Worm (Caenorhabditis elegans): ENCODE data around the gene ttr-45.
A peak's percentile ranks its signal among the peaks of the same experiment; 100 is the strongest.

ttr-45 gene

DNA sequence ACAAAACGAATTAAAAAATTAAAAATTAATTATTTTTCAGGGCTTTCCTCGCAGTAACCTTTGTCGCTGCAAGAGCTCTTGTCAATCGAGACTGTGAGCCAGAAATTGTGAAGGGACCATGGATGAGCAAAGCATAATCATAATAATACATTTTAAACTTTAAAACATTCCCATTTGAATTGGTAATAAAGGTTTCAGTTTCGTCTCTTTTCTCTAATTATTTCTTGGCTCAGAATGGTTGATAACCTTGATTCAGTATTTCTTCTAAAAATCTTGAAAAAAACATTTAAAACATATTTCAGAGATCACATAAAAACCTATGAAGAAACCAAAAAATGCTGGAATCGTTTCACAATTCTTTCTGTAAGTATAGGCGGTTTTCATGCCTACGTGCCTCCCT lies 4.8 kb downstream of the ttr-45 start, which contains the start of gene JC8.16:
Gene JC8.16, plus strand, starts transcription at position 301 of the 400 bp plus-strand sequence.
- TF ChIP-seq fax-1 (tag; optimal IDR thresholded peaks at IDR 0.05) (no peak), eyg-1 (tag; optimal IDR thresholded peaks at IDR 0.05) (no peak), unc-42 (tag; optimal IDR thresholded peaks at IDR 0.05) (no peak), F13H6.1 (tag; optimal IDR thresholded peaks at IDR 0.05) (no peak), pha-2 (tag; optimal IDR thresholded peaks at IDR 0.05) (no peak), pros-1 (tag; optimal IDR thresholded peaks at IDR 0.05) (no peak), Y22D7AL.16 (tag; optimal IDR thresholded peaks at IDR 0.05) (no peak), K02D7.2 (tag; optimal IDR thresholded peaks at IDR 0.05) (no peak), npax-4 (tag; optimal IDR thresholded peaks at IDR 0.05) (no peak), ceh-31 (tag; optimal IDR thresholded peaks at IDR 0.05) (no peak), pha-4 (tag; optimal IDR thresholded peaks at IDR 0.05) (no peak), syd-9 (tag; optimal IDR thresholded peaks at IDR 0.05) (no peak), dve-1 (tag; optimal IDR thresholded peaks at IDR 0.05) (no peak), mec-3 (tag; optimal IDR thresholded peaks at IDR 0.05; ENCODE audit: borderline replicate concordance) (no peak), hlh-6 (tag; optimal IDR thresholded peaks at IDR 0.05) (no peak), zip-5 (tag; optimal IDR thresholded peaks at IDR 0.05) (no peak)

DNA sequence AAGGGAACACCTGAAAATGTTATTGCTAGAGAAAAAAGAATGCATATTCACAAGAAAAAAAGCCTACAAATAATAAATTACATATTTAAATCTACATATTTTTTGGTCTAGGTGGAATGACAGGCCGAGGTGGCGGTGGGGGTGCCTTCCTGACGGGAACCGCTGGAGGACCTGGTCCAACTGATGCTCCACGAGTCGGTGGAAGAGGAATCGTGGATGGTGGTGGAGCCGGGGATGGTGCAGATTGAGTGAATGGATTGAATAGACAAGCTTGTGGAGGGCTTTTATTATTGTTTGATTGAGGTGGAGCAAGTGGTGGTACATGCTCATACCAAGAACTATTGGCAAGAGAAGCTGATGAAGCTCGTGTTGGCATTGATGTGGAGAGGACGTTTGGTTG lies 7.8 kb downstream of the ttr-45 start:
- TF ChIP-seq ceh-6 (GFP tag; optimal IDR thresholded peaks at IDR 0.05) = no peak
- no peak for TF ChIP-seq K09A11.1 (tag; optimal IDR thresholded peaks at IDR 0.05; ENCODE audit: insufficient read depth)
- no peak for TF ChIP-seq pat-9 (tag; optimal IDR thresholded peaks at IDR 0.05)
- no peak for TF ChIP-seq fkh-10 (GFP tag; optimal IDR thresholded peaks at IDR 0.05)
- TF ChIP-seq ahr-1 (tag; optimal IDR thresholded peaks at IDR 0.05) = no peak
- TF ChIP-seq C38D4.7 (GFP tag; optimal IDR thresholded peaks at IDR 0.05) = no peak
- no peak for TF ChIP-seq rnt-1 (tag; optimal IDR thresholded peaks at IDR 0.05)
- TF ChIP-seq nfya-1 (tag; optimal IDR thresholded peaks at IDR 0.05) = no peak
- TF ChIP-seq ceh-48 (tag; optimal IDR thresholded peaks at IDR 0.05) = no peak
- no peak for TF ChIP-seq npax-4 (tag; optimal IDR thresholded peaks at IDR 0.05)
- TF ChIP-seq pag-3 (tag; optimal IDR thresholded peaks at IDR 0.05; ENCODE audit: borderline replicate concordance) = no peak
- TF ChIP-seq pha-4 (tag; optimal IDR thresholded peaks at IDR 0.05) = no peak
- no peak for TF ChIP-seq sox-4 (tag; optimal IDR thresholded peaks at IDR 0.05)
- no peak for TF ChIP-seq ceh-22 (tag; optimal IDR thresholded peaks at IDR 0.05)
- TF ChIP-seq ceh-30 (tag; optimal IDR thresholded peaks at IDR 0.05) = no peak
- no peak for TF ChIP-seq ceh-18 (tag; optimal IDR thresholded peaks at IDR 0.05)
- no peak for TF ChIP-seq tbx-2 (tag; optimal IDR thresholded peaks at IDR 0.05)

DNA sequence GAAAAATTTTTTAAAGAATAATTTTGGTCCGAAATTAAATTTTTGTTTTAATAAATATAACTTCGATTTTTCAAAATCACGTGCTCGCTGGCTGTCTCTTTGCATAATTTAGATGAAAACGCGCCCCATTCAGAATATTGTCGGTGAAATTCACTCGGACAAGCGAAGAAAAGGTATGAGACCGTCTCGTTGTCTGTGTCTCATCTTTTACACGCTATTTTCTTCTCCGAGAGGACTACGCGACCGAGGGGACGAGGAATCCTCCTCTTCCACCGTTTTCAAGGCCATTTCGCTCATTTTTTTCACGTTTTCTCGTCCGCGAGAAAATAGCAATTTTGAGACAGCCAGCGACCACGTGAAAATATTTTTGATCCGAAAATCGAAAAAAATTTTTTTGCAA lies 8.8 kb downstream of the ttr-45 start:
- TF ChIP-seq ceh-2 (tag; optimal IDR thresholded peaks at IDR 0.05) = peak; percentile 29

DNA sequence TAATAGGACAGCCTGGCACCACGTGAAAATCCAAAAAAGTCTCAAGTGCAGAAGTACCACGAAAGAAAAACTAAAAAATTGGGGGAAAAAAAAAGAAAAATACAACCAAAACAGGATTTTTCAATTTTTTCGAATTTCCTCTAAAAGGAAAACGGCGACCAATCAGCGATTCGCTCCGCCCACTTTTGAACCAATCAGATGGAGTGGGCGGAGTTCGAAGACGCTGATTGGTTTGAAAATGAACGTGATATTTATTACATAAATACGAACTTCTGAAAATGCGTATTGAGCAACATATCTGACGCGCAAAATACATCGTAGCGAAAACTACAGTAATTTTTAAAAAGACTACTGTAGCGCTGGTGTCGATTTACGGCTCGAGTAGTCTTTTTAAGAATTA lies 14.4 kb downstream of the ttr-45 start:
- TF ChIP-seq nfya-1 (tag; optimal IDR thresholded peaks at IDR 0.05) (peak; percentile 84), lin-11 (tag; optimal IDR thresholded peaks at IDR 0.05) (no peak)

DNA sequence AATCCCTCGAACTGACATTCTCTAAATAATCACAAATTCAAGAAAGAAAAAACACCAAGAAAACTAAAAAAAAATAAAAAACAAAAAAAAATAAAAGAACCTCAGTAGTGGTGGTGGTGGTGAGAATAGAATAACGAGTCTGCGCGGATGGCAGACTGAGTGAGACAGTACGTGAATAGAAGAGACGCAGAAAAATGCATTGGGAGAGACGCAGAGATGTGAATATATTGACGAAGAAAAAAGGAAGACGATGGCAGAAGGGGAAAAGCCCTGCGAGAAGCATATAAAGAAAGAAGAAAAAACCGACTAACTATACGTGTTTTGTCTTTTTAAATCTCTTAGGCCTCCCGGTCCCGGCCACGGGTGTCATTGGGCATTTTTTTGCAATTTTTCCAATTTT lies 18.5 kb downstream of the ttr-45 start, which contains the start of gene unc-26:
Gene unc-26, minus strand, starts transcription at position 23 of the 400 bp plus-strand sequence.
- TF ChIP-seq ceh-31 (tag; optimal IDR thresholded peaks at IDR 0.05) = peak; percentile 22
- TF ChIP-seq dmd-4 (tag; optimal IDR thresholded peaks at IDR 0.05; ENCODE audit: borderline replicate concordance) = no peak
- TF ChIP-seq unc-42 (tag; optimal IDR thresholded peaks at IDR 0.05) = peak; percentile 36
- no peak for TF ChIP-seq hlh-15 (tag; optimal IDR thresholded peaks at IDR 0.05)
- TF ChIP-seq fax-1 (tag; optimal IDR thresholded peaks at IDR 0.05) = peak; percentile 44
- peak; percentile 17 for TF ChIP-seq nfya-1 (tag; optimal IDR thresholded peaks at IDR 0.05)
- peak; percentile 12 for TF ChIP-seq ceh-18 (tag; optimal IDR thresholded peaks at IDR 0.05)

Measured in whole organism, late embryonic.